Fruit fly (Drosophila melanogaster) whole organism, embryonic: Measurements from ENCODE around the gene Hmbs.
A peak's percentile ranks its signal among the peaks of the same experiment; 100 is the strongest.

Experiments used
- ATbp ChIP-seq: fragments of 200-800 bp; sonication (Bioruptor generic); optimal IDR thresholded peaks from 2 replicates; lab custom pipeline; 2017; ENCODE audit warnings: missing biosample characterization, mild to moderate bottlenecking, missing genetic modification characterization, missing genetic modification reagents
- Adf1 ChIP-seq: fragments of 200-800 bp; sonication (Bioruptor generic); IDR thresholded peaks from 2 replicates; pipeline ENCODE4 v1.3.6; 2022; ENCODE audit warnings: missing biosample characterization, missing genetic modification characterization
- Aef1 ChIP-seq: fragments of 200-800 bp; sonication (Bioruptor generic); IDR thresholded peaks from 3 replicates; pipeline ENCODE4 v1.3.6; 2022; ENCODE audit warnings: missing biosample characterization, missing genetic modification characterization
- Awh ChIP-seq: fragments of 200-800 bp; sonication (Bioruptor generic); IDR thresholded peaks from 2 replicates; pipeline ENCODE4, ENCODE4 v1.3.6; 2022; ENCODE audit warnings: missing biosample characterization, missing genetic modification characterization
- B-H2 ChIP-seq: fragments of 200-800 bp; sonication (Bioruptor generic); optimal IDR thresholded peaks from 2 replicates; lab custom pipeline; 2018; ENCODE audit warnings: missing biosample characterization, mild to moderate bottlenecking, missing genetic modification characterization
- CG10147 ChIP-seq: fragments of 200-800 bp; sonication (Bioruptor generic); optimal IDR thresholded peaks from 2 replicates; lab custom pipeline; 2019; ENCODE audit warnings: missing biosample characterization, mild to moderate bottlenecking, missing genetic modification characterization, moderate library complexity
- CG10321 ChIP-seq: fragments of 200-800 bp; sonication (Bioruptor generic); IDR thresholded peaks from 2 replicates; pipeline ENCODE4 v1.3.6; 2022; ENCODE audit warnings: missing biosample characterization, missing genetic modification characterization
- CG11085 ChIP-seq: fragments of 200-800 bp; sonication (Bioruptor generic); IDR thresholded peaks from 2 replicates; pipeline ENCODE4 v1.3.6; 2022; ENCODE audit warnings: missing biosample characterization, missing genetic modification characterization
- CG12391 ChIP-seq: fragments of 200-800 bp; sonication (Bioruptor generic); optimal IDR thresholded peaks from 3 replicates; lab custom pipeline; 2018; ENCODE audit warnings: missing biosample characterization, mild to moderate bottlenecking, missing genetic modification characterization, moderate library complexity
- CG12942 ChIP-seq: fragments of 200-800 bp; sonication (Bioruptor generic); optimal IDR thresholded peaks from 3 replicates; lab custom pipeline; 2016; ENCODE audit warnings: missing biosample characterization, missing genetic modification characterization
- CG16863 ChIP-seq: fragments of 200-800 bp; sonication (Bioruptor generic); optimal IDR thresholded peaks from 3 replicates; lab custom pipeline; 2016; ENCODE audit warnings: missing biosample characterization, missing genetic modification characterization
- CG30431 ChIP-seq: fragments of 200-800 bp; sonication (Bioruptor generic); optimal IDR thresholded peaks from 2 replicates; lab custom pipeline; 2017; ENCODE audit warnings: missing biosample characterization, missing genetic modification characterization
- CG31441 ChIP-seq: fragments of 200-800 bp; sonication (Bioruptor generic); IDR thresholded peaks from 2 replicates; pipeline ENCODE4 v1.3.6; 2022; ENCODE audit warnings: missing biosample characterization, missing genetic modification characterization
- CG32772 ChIP-seq: fragments of 200-800 bp; sonication (Bioruptor generic); IDR thresholded peaks from 2 replicates; pipeline ENCODE4 v1.3.6; 2022; ENCODE audit warnings: missing biosample characterization, missing genetic modification characterization
- CG6272 ChIP-seq: fragments of 200-800 bp; sonication (Bioruptor generic); IDR thresholded peaks from 2 replicates; pipeline ENCODE4 v1.3.6; 2022; ENCODE audit warnings: missing biosample characterization, missing genetic modification characterization
- CG6683 ChIP-seq: fragments of 200-800 bp; sonication (Bioruptor generic); optimal IDR thresholded peaks from 2 replicates; lab custom pipeline; 2017; ENCODE audit warnings: missing biosample characterization, mild to moderate bottlenecking, missing genetic modification characterization, missing genetic modification reagents
- CG6854 ChIP-seq: fragments of 200-800 bp; sonication (Bioruptor generic); optimal IDR thresholded peaks from 3 replicates; lab custom pipeline; 2017; ENCODE audit warnings: missing biosample characterization, mild to moderate bottlenecking, missing genetic modification characterization
- CG7839 ChIP-seq: fragments of 200-800 bp; sonication (Bioruptor generic); optimal IDR thresholded peaks from 3 replicates; lab custom pipeline; 2018; ENCODE audit warnings: missing biosample characterization, mild to moderate bottlenecking, missing genetic modification characterization, moderate library complexity
- CG8359 ChIP-seq: fragments of 200-800 bp; sonication (Bioruptor generic); optimal IDR thresholded peaks from 2 replicates; lab custom pipeline; 2017; ENCODE audit warnings: missing biosample characterization, mild to moderate bottlenecking, missing genetic modification characterization, borderline replicate concordance
- CG9797 ChIP-seq: fragments of 200-800 bp; sonication (Bioruptor generic); optimal IDR thresholded peaks from 3 replicates; lab custom pipeline; 2018; ENCODE audit warnings: missing biosample characterization, mild to moderate bottlenecking, missing genetic modification characterization
- CTCF ChIP-seq: fragments of 200-800 bp; sonication (Bioruptor generic); optimal IDR thresholded peaks from 2 replicates; lab custom pipeline; 2017; ENCODE audit warnings: missing biosample characterization, mild to moderate bottlenecking, missing genetic modification characterization, moderate library complexity
- Dbx ChIP-seq: fragments of 200-800 bp; sonication (Bioruptor generic); IDR thresholded peaks from 3 replicates; pipeline ENCODE4 v1.3.6; 2022; ENCODE audit warnings: missing biosample characterization, missing genetic modification characterization
- E2f2 ChIP-seq: fragments of 200-800 bp; sonication (Bioruptor generic); IDR thresholded peaks from 2 replicates; pipeline ENCODE4 v1.3.6; 2022; ENCODE audit warnings: missing biosample characterization, missing genetic modification characterization
- MTF-1 ChIP-seq: fragments of 200-800 bp; sonication (Bioruptor generic); optimal IDR thresholded peaks from 2 replicates; lab custom pipeline; 2018; ENCODE audit warnings: missing biosample characterization, mild to moderate bottlenecking, missing genetic modification characterization, borderline replicate concordance
- Mes4 ChIP-seq: fragments of 200-800 bp; sonication (Bioruptor generic); optimal IDR thresholded peaks from 2 replicates; lab custom pipeline; 2016; ENCODE audit warnings: missing biosample characterization, missing genetic modification characterization
- NfI ChIP-seq: fragments of 200-800 bp; sonication (Bioruptor generic); optimal IDR thresholded peaks from 3 replicates; lab custom pipeline; 2018; ENCODE audit warnings: missing biosample characterization, mild to moderate bottlenecking, missing genetic modification characterization, moderate library complexity
- Oaz ChIP-seq: fragments of 200-800 bp; sonication (Bioruptor generic); IDR thresholded peaks from 2 replicates; pipeline ENCODE4 v1.3.6; 2022; ENCODE audit warnings: missing biosample characterization, missing genetic modification characterization
- btn ChIP-seq: fragments of 200-800 bp; sonication (Bioruptor generic); optimal IDR thresholded peaks from 2 replicates; lab custom pipeline; 2016; ENCODE audit warnings: missing biosample characterization, missing genetic modification characterization
- cg ChIP-seq: fragments of 200-800 bp; sonication (Bioruptor generic); optimal IDR thresholded peaks from 3 replicates; lab custom pipeline; 2019; ENCODE audit warnings: missing biosample characterization, mild to moderate bottlenecking, missing genetic modification characterization, moderate library complexity
- chinmo ChIP-seq: fragments of 200-800 bp; sonication (Bioruptor generic); IDR thresholded peaks from 4 replicates; pipeline ENCODE4 v1.3.6; 2022; ENCODE audit warnings: missing biosample characterization, missing genetic modification characterization; ENCODE audit not compliant: partially characterized antibody
- croc ChIP-seq: fragments of 200-800 bp; sonication (Bioruptor generic); conservative IDR thresholded peaks from 3 replicates; pipeline ENCODE4 v1.3.6; 2022; ENCODE audit warnings: missing biosample characterization, missing genetic modification characterization
- dpn ChIP-seq, 2 experiments: fragments of 200-800 bp; sonication (Bioruptor generic); optimal IDR thresholded peaks; 3 replicates each; lab custom pipeline; 2016; ENCODE audit warnings: missing biosample characterization in 2 of 2, missing genetic modification characterization in 2 of 2
- emc ChIP-seq: fragments of 200-800 bp; sonication (Bioruptor generic); optimal IDR thresholded peaks from 2 replicates; lab custom pipeline; 2016; ENCODE audit warnings: missing biosample characterization, missing genetic modification characterization
- eyg ChIP-seq: fragments of 200-800 bp; sonication (Bioruptor generic); optimal IDR thresholded peaks from 3 replicates; lab custom pipeline; 2016; ENCODE audit warnings: missing biosample characterization, missing genetic modification characterization
- fu2 ChIP-seq: fragments of 200-800 bp; sonication (Bioruptor generic); optimal IDR thresholded peaks from 2 replicates; lab custom pipeline; 2016; ENCODE audit warnings: missing biosample characterization, missing genetic modification characterization
- hbn ChIP-seq: fragments of 200-800 bp; sonication (Bioruptor generic); IDR thresholded peaks from 2 replicates; pipeline ENCODE4 v1.3.6; 2022; ENCODE audit warnings: missing biosample characterization, missing genetic modification characterization; ENCODE audit not compliant: partially characterized antibody
- hkb ChIP-seq, 2 experiments: fragments of 200-800 bp in 1 of 2; fragments of >200 bp in 1 of 2; sonication (Bioruptor generic) in 1 of 2; IDR thresholded peaks in 1 of 2; optimal IDR thresholded peaks in 1 of 2; 2 replicates each; pipeline versions ENCODE4 v1.3.6 to Lab custom; 2017 to 2022; ENCODE audit warnings: missing biosample characterization in 1 of 2, missing genetic modification characterization in 1 of 2
- lab ChIP-seq: fragments of 200-800 bp; sonication (Bioruptor generic); optimal IDR thresholded peaks from 3 replicates; lab custom pipeline; 2017; ENCODE audit warnings: missing biosample characterization, missing genetic modification characterization, mild to moderate bottlenecking, moderate library complexity, missing genetic modification reagents
- luna ChIP-seq: fragments of 200-800 bp; sonication (Bioruptor generic); optimal IDR thresholded peaks from 2 replicates; lab custom pipeline; 2016; ENCODE audit warnings: missing biosample characterization, missing genetic modification characterization
- nom ChIP-seq: fragments of 200-800 bp; sonication (Bioruptor generic); optimal IDR thresholded peaks from 2 replicates; lab custom pipeline; 2017; ENCODE audit warnings: missing biosample characterization, missing genetic modification characterization, mild to moderate bottlenecking, moderate library complexity, missing genetic modification reagents
- onecut ChIP-seq: fragments of 200-800 bp; sonication (Bioruptor generic); IDR thresholded peaks from 2 replicates; pipeline ENCODE4 v1.3.6; 2022; ENCODE audit warnings: missing biosample characterization, missing genetic modification characterization
- pfk ChIP-seq: fragments of 200-800 bp; sonication (Bioruptor generic); optimal IDR thresholded peaks from 2 replicates; lab custom pipeline; 2018; ENCODE audit warnings: missing biosample characterization, mild to moderate bottlenecking, missing genetic modification characterization, moderate library complexity
- pum ChIP-seq: fragments of 200-800 bp; sonication (Bioruptor generic); optimal IDR thresholded peaks from 2 replicates; lab custom pipeline; 2016; ENCODE audit warnings: missing biosample characterization, missing genetic modification characterization
- pzg ChIP-seq: fragments of 200-800 bp; sonication (Bioruptor generic); optimal IDR thresholded peaks from 3 replicates; lab custom pipeline; 2018; ENCODE audit warnings: missing biosample characterization, mild to moderate bottlenecking, missing genetic modification characterization, moderate library complexity
- rib ChIP-seq: fragments of 200-800 bp; sonication (Bioruptor generic); IDR thresholded peaks from 2 replicates; pipeline ENCODE4 v1.3.6; 2022; ENCODE audit warnings: missing biosample characterization, missing genetic modification characterization
- slou ChIP-seq: fragments of 200-800 bp; sonication (Bioruptor generic); optimal IDR thresholded peaks from 3 replicates; lab custom pipeline; 2016; ENCODE audit warnings: missing biosample characterization, missing genetic modification characterization
- stc ChIP-seq: fragments of 200-800 bp; sonication (Bioruptor generic); IDR thresholded peaks from 2 replicates; pipeline ENCODE4 v1.3.6; 2022; ENCODE audit warnings: missing biosample characterization, missing genetic modification characterization
- tna ChIP-seq: fragments of 200-800 bp; sonication (Bioruptor generic); IDR thresholded peaks from 2 replicates; pipeline ENCODE4 v1.3.6; 2022; ENCODE audit warnings: missing biosample characterization, missing genetic modification characterization; ENCODE audit not compliant: partially characterized antibody
- unc-4 ChIP-seq: fragments of 200-800 bp; sonication (Bioruptor generic); IDR thresholded peaks from 2 replicates; pipeline ENCODE4 v1.3.6; 2022; ENCODE audit warnings: missing biosample characterization, missing genetic modification characterization; ENCODE audit not compliant: partially characterized antibody
- vvl ChIP-seq: fragments of 200-800 bp; sonication (Bioruptor generic); IDR thresholded peaks from 2 replicates; pipeline ENCODE4 v1.3.6; 2022; ENCODE audit warnings: missing biosample characterization, missing genetic modification characterization

The Hmbs gene

DNA sequence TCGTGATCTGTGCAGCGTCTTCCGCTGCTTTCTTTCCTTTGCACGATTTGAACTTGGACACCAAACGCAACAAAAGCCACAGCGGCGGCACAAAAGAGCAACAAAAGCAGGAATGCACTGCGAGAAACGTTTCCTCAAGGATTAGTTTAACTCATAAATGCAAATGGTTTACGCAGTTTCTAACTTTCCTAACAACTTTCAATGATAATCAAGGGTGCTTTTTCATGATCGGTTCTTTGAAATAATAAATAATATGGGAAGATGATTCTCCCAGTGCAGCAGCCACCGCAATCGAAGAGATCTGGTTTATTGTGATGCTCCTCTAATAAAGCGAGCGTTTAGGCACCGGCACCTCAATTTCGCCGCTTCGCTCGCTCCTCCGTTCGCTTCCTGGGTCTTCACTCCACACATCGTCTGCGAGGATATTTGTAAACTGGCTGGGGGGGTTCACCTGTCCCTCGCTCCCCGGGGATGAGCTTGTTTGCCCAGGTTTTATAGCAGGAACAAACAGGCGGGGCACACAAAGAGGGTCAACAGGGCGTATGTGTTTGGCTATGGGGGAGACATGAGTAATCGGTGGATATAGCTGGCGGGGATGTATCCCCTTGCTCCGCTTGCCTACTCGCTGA, 15.5 kb upstream of the Hmbs start (continued):
- TF ChIP-seq stc (GFP tag; lab: Robert Waterston, UW) = peak; percentile 88
- TF ChIP-seq E2f2 (GFP tag; lab: Robert Waterston, UW) = peak; percentile 48; the same call in 1 of the 2 replicates
- peak; percentile 63 for TF ChIP-seq btn
- TF ChIP-seq pum (GFP tag; lab: Kevin White, UChicago) = peak; percentile 69
- no peak for TF ChIP-seq rib (GFP tag; lab: Robert Waterston, UW)
- TF ChIP-seq CG6272 (GFP tag; lab: Robert Waterston, UW) = peak; percentile 66
- TF ChIP-seq eyg (GFP tag; lab: Kevin White, UChicago) = peak; percentile 50
- peak; percentile 96 for TF ChIP-seq vvl
- peak; percentile 11 for TF ChIP-seq CG6683
- TF ChIP-seq unc-4 (GFP tag; lab: Robert Waterston, UW) = no peak
- no peak for TF ChIP-seq pfk (GFP tag; lab: Kevin White, UChicago)
- TF ChIP-seq croc (GFP tag; lab: Robert Waterston, UW) = peak; percentile 79
- TF ChIP-seq CG9797 = no peak
- 0 out of 2 replicates have a peak, but pooled peaks have one; percentile 12 for TF ChIP-seq tna
- peak; percentile 82 for TF ChIP-seq CG12391 (tag; lab: Kevin White, UChicago)
- peak; percentile 64 for TF ChIP-seq Aef1
- TF ChIP-seq Oaz (GFP tag; lab: Robert Waterston, UW) = peak; percentile 36; the same call in 1 of the 2 replicates
- no peak for TF ChIP-seq CG6854 (GFP tag; lab: Kevin White, UChicago)
- TF ChIP-seq Adf1 = no peak
- peak; percentile 68 for TF ChIP-seq CG12942
- peak; percentile 75 for TF ChIP-seq CG16863 (GFP tag; lab: Kevin White, UChicago)
- TF ChIP-seq emc (GFP tag; lab: Kevin White, UChicago) = no peak
- peak; percentile 53; the same call in 1 of the 3 replicates for TF ChIP-seq Dbx
- TF ChIP-seq slou (GFP tag; lab: Kevin White, UChicago) = peak; percentile 22
- peak; percentile 86 for TF ChIP-seq CG32772 (GFP tag; lab: Robert Waterston, UW)
- TF ChIP-seq hbn (GFP tag; lab: Robert Waterston, UW) = no peak
- no peak for TF ChIP-seq CG11085 (GFP tag; lab: Robert Waterston, UW)
- peak; percentile 82 for TF ChIP-seq Awh
- peak; percentile 8 for TF ChIP-seq fu2 (GFP tag; lab: Kevin White, UChicago)
- TF ChIP-seq CG8359 = peak; percentile 66
- TF ChIP-seq hkb (optimal IDR thresholded peaks at IDR 0.05; lab: Kevin White, UChicago) = no peak
- peak; percentile 90 for TF ChIP-seq hkb (GFP tag; IDR thresholded peaks at IDR 0.05; lab: Robert Waterston, UW)
- TF ChIP-seq dpn (GFP tag; optimal IDR thresholded peaks at IDR 0.05; lab: Kevin White, UChicago) = peak; percentile 74 to 79
- TF ChIP-seq MTF-1 (GFP tag; lab: Kevin White, UChicago) = peak; percentile 58
- no peak for TF ChIP-seq pzg (GFP tag; lab: Kevin White, UChicago)
- TF ChIP-seq CG7839 (tag; lab: Kevin White, UChicago) = peak; percentile 79
- TF ChIP-seq B-H2 (GFP tag; lab: Kevin White, UChicago) = no peak
- peak; percentile 44 for TF ChIP-seq CG10147 (GFP tag; lab: Kevin White, UChicago)
- peak; percentile 87 for TF ChIP-seq ATbp (GFP tag; lab: Kevin White, UChicago)
- peak; percentile 72 for TF ChIP-seq nom (GFP tag; lab: Kevin White, UChicago)
- no peak for TF ChIP-seq luna (GFP tag; lab: Kevin White, UChicago)
- TF ChIP-seq Mes4 (GFP tag; lab: Kevin White, UChicago) = peak; percentile 70
- peak; percentile 42 for TF ChIP-seq CG30431 (GFP tag; lab: Kevin White, UChicago)
- TF ChIP-seq CTCF (GFP tag; lab: Kevin White, UChicago) = peak; percentile 27
- no peak for TF ChIP-seq cg
- peak; percentile 90 for TF ChIP-seq CG31441 (GFP tag; lab: Robert Waterston, UW)
- TF ChIP-seq lab (GFP tag; lab: Kevin White, UChicago) = peak; percentile 78
- TF ChIP-seq CG10321 (GFP tag; lab: Robert Waterston, UW) = no peak
- no peak for TF ChIP-seq chinmo
- peak; percentile 80 for TF ChIP-seq NfI (GFP tag; lab: Kevin White, UChicago)
- peak; percentile 80 for TF ChIP-seq onecut
